Fruit fly (Drosophila melanogaster) whole organism, adult: ENCODE data around the gene CG12986.

Experiments used
- CG12768 ChIP-seq: fragments of 200-800 bp; sonication (Bioruptor generic); optimal IDR thresholded peaks from 2 replicates; lab custom pipeline; 2017; ENCODE audit warnings: missing biosample characterization, missing genetic modification characterization, mild to moderate bottlenecking, moderate library complexity, missing genetic modification reagents
- CG1620 ChIP-seq: fragments of 200-800 bp; sonication (Bioruptor generic); optimal IDR thresholded peaks from 2 replicates; lab custom pipeline; 2016; ENCODE audit warnings: missing biosample characterization, missing genetic modification characterization
- CG33017 ChIP-seq: fragments of 200-800 bp; sonication (Bioruptor generic); optimal IDR thresholded peaks from 2 replicates; lab custom pipeline; 2018; ENCODE audit warnings: missing biosample characterization, mild to moderate bottlenecking, missing genetic modification characterization, moderate library complexity
- CG7045 ChIP-seq: fragments of 200-800 bp; sonication (Bioruptor generic); optimal IDR thresholded peaks from 2 replicates; lab custom pipeline; 2017; ENCODE audit warnings: missing biosample characterization, mild to moderate bottlenecking, missing genetic modification characterization
- CG7101 ChIP-seq: fragments of 200-800 bp; sonication (Bioruptor generic); optimal IDR thresholded peaks from 2 replicates; lab custom pipeline; 2018; ENCODE audit warnings: missing biosample characterization, mild to moderate bottlenecking, missing genetic modification characterization, moderate library complexity
- cic ChIP-seq: fragments of 200-800 bp; sonication (Bioruptor generic); optimal IDR thresholded peaks from 2 replicates; lab custom pipeline; 2017; ENCODE audit warnings: missing biosample characterization, mild to moderate bottlenecking, missing genetic modification characterization, moderate library complexity
- kay ChIP-seq: fragments of 200-800 bp; sonication (Bioruptor generic); peaks from one replicate; lab custom pipeline; 2016; ENCODE audit warnings: missing biosample characterization, missing genetic modification characterization, borderline replicate concordance
- ovo ChIP-seq: fragments of 200-800 bp; sonication (Bioruptor generic); optimal IDR thresholded peaks from 2 replicates; lab custom pipeline; 2016; ENCODE audit warnings: missing biosample characterization, missing genetic modification characterization
- pad ChIP-seq: fragments of 200-800 bp; sonication (Bioruptor generic); optimal IDR thresholded peaks from 3 replicates; lab custom pipeline; 2017; ENCODE audit warnings: missing biosample characterization, missing genetic modification characterization, mild to moderate bottlenecking, moderate library complexity, missing genetic modification reagents
- toe ChIP-seq: fragments of 200-800 bp; sonication (Bioruptor generic); optimal IDR thresholded peaks from 2 replicates; lab custom pipeline; 2016; ENCODE audit warnings: missing biosample characterization, missing genetic modification characterization

DNA sequence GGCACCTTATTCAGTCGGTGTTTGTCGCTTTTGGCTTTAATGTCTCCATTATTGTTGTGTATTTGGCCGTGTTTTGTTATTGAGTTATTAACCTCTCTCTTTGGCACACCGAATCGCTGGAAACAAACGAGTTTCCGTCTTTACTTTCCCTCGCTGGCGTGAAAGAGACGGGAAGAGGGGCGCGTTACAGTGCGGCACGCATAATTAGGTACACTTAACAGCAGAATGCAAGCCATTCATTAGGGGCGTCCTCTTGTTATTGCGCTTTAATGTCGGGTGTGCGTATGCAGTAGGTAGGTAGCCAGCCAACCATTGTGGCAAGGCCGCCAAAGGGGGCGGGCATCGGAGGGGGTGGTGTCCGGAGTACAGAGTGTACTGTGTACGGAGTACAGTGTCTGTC is 44.9 kb downstream of the CG12986 start:
- TF ChIP-seq ovo (GFP tag; lab: Kevin White, UChicago) = no peak
- no peak for TF ChIP-seq CG7101
- no peak for TF ChIP-seq CG33017 (tag; lab: Kevin White, UChicago)
- no peak for TF ChIP-seq CG7045
- TF ChIP-seq CG1620 = no peak
- no peak for TF ChIP-seq CG12768 (GFP tag; lab: Kevin White, UChicago)
- no peak for TF ChIP-seq kay
- no peak for TF ChIP-seq pad (GFP tag; lab: Kevin White, UChicago)
- TF ChIP-seq cic (GFP tag; lab: Kevin White, UChicago) = no peak
- no peak for TF ChIP-seq toe (GFP tag; lab: Kevin White, UChicago)
